Worm (Caenorhabditis elegans) whole organism, early embryonic: ENCODE data around the gene C13G3.12.

ENCODE experiments used
- ama-1 ChIP-seq: fragments of 150-350 bp; optimal IDR thresholded peaks from 2 replicates; lab custom pipeline; 2014
- ceh-13 ChIP-seq: fragments of 200-800 bp; sonication (Bioruptor generic); optimal IDR thresholded peaks from 2 replicates; lab custom pipeline; 2018; ENCODE audit warnings: mild to moderate bottlenecking, missing genetic modification characterization, missing compliant biosample characterization
- sea-1 ChIP-seq: fragments of 200-800 bp; sonication (Bioruptor generic); conservative IDR thresholded peaks from 2 replicates; pipeline ENCODE4 v1.3.6; 2022; ENCODE audit warnings: missing genetic modification characterization, missing compliant biosample characterization
- tbx-11 ChIP-seq: fragments of 200-800 bp; sonication (Bioruptor generic); IDR thresholded peaks from 2 replicates; pipeline ENCODE4 v1.3.6; 2022; ENCODE audit warnings: missing genetic modification characterization, missing compliant biosample characterization

DNA sequence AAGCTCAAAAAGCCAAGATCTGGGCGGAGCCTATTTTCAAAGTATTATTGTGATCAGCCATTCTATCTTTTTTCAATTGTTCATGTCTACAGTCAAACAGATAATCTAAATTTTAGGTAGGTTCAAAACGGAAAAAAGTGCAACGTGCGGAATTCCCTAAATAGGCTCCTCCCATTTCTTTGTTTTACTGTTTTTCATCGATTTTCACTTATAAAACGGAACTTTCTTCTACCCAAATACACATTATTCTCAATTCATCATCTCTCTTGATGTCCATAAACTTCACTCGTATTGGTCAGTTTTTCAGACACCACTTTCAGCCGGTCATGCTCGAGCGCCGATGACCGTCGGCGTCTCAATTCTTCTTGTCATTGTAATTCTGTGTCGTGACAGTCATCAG lies 23.9 kb downstream of the C13G3.12 start, which contains the start of gene F53B7.7:
- no peak for TF ChIP-seq ama-1 (lab: Kevin White, UChicago)
- TF ChIP-seq sea-1 (GFP tag; lab: Robert Waterston, UW), result no peak
- no peak for TF ChIP-seq tbx-11 (GFP tag; lab: Robert Waterston, UW)
- TF ChIP-seq ceh-13 (GFP tag; lab: Kevin White, UChicago), result no peak
